Fruit fly (Drosophila melanogaster) whole organism, embryonic: Measurements from ENCODE around the gene slpr.

Source experiments
- Atf3 ChIP-seq: fragments of 200-800 bp; sonication (Bioruptor generic); optimal IDR thresholded peaks from 3 replicates; lab custom pipeline; 2016; ENCODE audit warnings: missing biosample characterization, missing genetic modification characterization
- Bgb ChIP-seq: fragments of 200-800 bp; sonication (Bioruptor generic); IDR thresholded peaks from 2 replicates; pipeline ENCODE4 v1.3.6; 2022; ENCODE audit warnings: missing biosample characterization, missing genetic modification characterization; ENCODE audit not compliant: partially characterized antibody
- Blimp-1 ChIP-seq: fragments of 200-800 bp; sonication (Bioruptor generic); optimal IDR thresholded peaks from 3 replicates; lab custom pipeline; 2018; ENCODE audit warnings: missing biosample characterization, missing genetic modification characterization, mild to moderate bottlenecking, moderate library complexity, missing genetic modification reagents
- CG10209 ChIP-seq: fragments of 200-800 bp; sonication (Bioruptor generic); optimal IDR thresholded peaks from 3 replicates; lab custom pipeline; 2017; ENCODE audit warnings: missing biosample characterization, mild to moderate bottlenecking, missing genetic modification characterization, missing genetic modification reagents
- CG10979 ChIP-seq: fragments of 200-800 bp; sonication (Bioruptor generic); optimal IDR thresholded peaks from 2 replicates; lab custom pipeline; 2018; ENCODE audit warnings: missing biosample characterization, mild to moderate bottlenecking, missing genetic modification characterization, moderate library complexity
- CG15269 ChIP-seq: fragments of 200-800 bp; sonication (Bioruptor generic); optimal IDR thresholded peaks from 2 replicates; lab custom pipeline; 2018; ENCODE audit warnings: missing biosample characterization, mild to moderate bottlenecking, missing genetic modification characterization, moderate library complexity
- CG15514 ChIP-seq: fragments of 200-800 bp; sonication (Bioruptor generic); optimal IDR thresholded peaks from 3 replicates; lab custom pipeline; 2017; ENCODE audit warnings: missing biosample characterization, missing genetic modification characterization, mild to moderate bottlenecking, moderate library complexity, missing genetic modification reagents
- CG16863 ChIP-seq: fragments of 200-800 bp; sonication (Bioruptor generic); optimal IDR thresholded peaks from 3 replicates; lab custom pipeline; 2016; ENCODE audit warnings: missing biosample characterization, missing genetic modification characterization
- CG17361 ChIP-seq: fragments of 200-800 bp; sonication (Bioruptor generic); IDR thresholded peaks from 3 replicates; pipeline ENCODE4 v1.3.6; 2022; ENCODE audit warnings: missing biosample characterization, missing genetic modification characterization
- CG17612 ChIP-seq: fragments of 200-800 bp; sonication (Bioruptor generic); IDR thresholded peaks from 2 replicates; pipeline ENCODE4 v1.3.6; 2022; ENCODE audit warnings: missing biosample characterization, missing genetic modification characterization
- CG1832 ChIP-seq: fragments of 200-800 bp; sonication (Bioruptor generic); optimal IDR thresholded peaks from 2 replicates; lab custom pipeline; 2017; ENCODE audit warnings: missing biosample characterization, mild to moderate bottlenecking, missing genetic modification characterization, inconsistent platforms
- CG2120 ChIP-seq: fragments of 200-800 bp; sonication (Bioruptor generic); optimal IDR thresholded peaks from 3 replicates; lab custom pipeline; 2016; ENCODE audit warnings: missing biosample characterization, missing genetic modification characterization
- CG30403 ChIP-seq: fragments of 200-800 bp; sonication (Bioruptor generic); optimal IDR thresholded peaks from 3 replicates; lab custom pipeline; 2016; ENCODE audit warnings: missing biosample characterization, missing genetic modification characterization
- CG32767 ChIP-seq: fragments of 200-800 bp; sonication (Bioruptor generic); IDR thresholded peaks from 2 replicates; pipeline ENCODE4 v1.3.6; 2022; ENCODE audit warnings: missing biosample characterization, missing genetic modification characterization
- CG3407 ChIP-seq: fragments of 200-800 bp; sonication (Bioruptor generic); optimal IDR thresholded peaks from 2 replicates; lab custom pipeline; 2018; ENCODE audit warnings: missing biosample characterization, mild to moderate bottlenecking, missing genetic modification characterization
- CG6813 ChIP-seq: fragments of 200-800 bp; sonication (Bioruptor generic); optimal IDR thresholded peaks from 2 replicates; lab custom pipeline; 2017; ENCODE audit warnings: missing biosample characterization, missing genetic modification characterization, mild to moderate bottlenecking, moderate library complexity, missing genetic modification reagents
- CG7786 ChIP-seq: fragments of 200-800 bp; sonication (Bioruptor generic); optimal IDR thresholded peaks from 2 replicates; lab custom pipeline; 2016; ENCODE audit warnings: missing biosample characterization, missing genetic modification characterization
- CG8478 ChIP-seq: fragments of >200 bp; optimal IDR thresholded peaks from 2 replicates; lab custom pipeline; 2018
- CG9437 ChIP-seq: fragments of 200-800 bp; sonication (Bioruptor generic); optimal IDR thresholded peaks from 2 replicates; lab custom pipeline; 2018; ENCODE audit warnings: missing biosample characterization, mild to moderate bottlenecking, missing genetic modification characterization
- CG9932 ChIP-seq: fragments of 200-800 bp; sonication (Bioruptor generic); IDR thresholded peaks from 2 replicates; pipeline ENCODE4 v1.3.6; 2022; ENCODE audit warnings: missing biosample characterization, missing genetic modification characterization
- D19B ChIP-seq: fragments of 200-800 bp; sonication (Bioruptor generic); optimal IDR thresholded peaks from 2 replicates; lab custom pipeline; 2017; ENCODE audit warnings: missing biosample characterization, mild to moderate bottlenecking, missing genetic modification characterization
- Dref ChIP-seq: fragments of 200-800 bp; sonication (Bioruptor generic); IDR thresholded peaks from 2 replicates; pipeline ENCODE4 v1.3.6; 2022; ENCODE audit warnings: missing biosample characterization, missing genetic modification characterization
- Eip74EF ChIP-seq, 2 experiments: fragments of 200-800 bp in 1 of 2; fragments of >200 bp in 1 of 2; sonication (Bioruptor generic) in 1 of 2; optimal IDR thresholded peaks; 2 replicates each; lab custom pipeline; 2017 to 2019; ENCODE audit warnings: missing biosample characterization in 2 of 2, missing genetic modification characterization in 2 of 2, mild to moderate bottlenecking in 1 of 2, moderate library complexity in 1 of 2
- Fer3 ChIP-seq: fragments of 200-800 bp; sonication (Bioruptor generic); optimal IDR thresholded peaks from 2 replicates; lab custom pipeline; 2018; ENCODE audit warnings: missing biosample characterization, mild to moderate bottlenecking, missing genetic modification characterization, moderate library complexity
- Hr51 ChIP-seq, 2 experiments: fragments of 200-800 bp; sonication (Bioruptor generic); optimal IDR thresholded peaks; 2 replicates in 1 of 2; 3 replicates in 1 of 2; lab custom pipeline; 2016 to 2018; ENCODE audit warnings: missing biosample characterization in 2 of 2, missing genetic modification characterization in 2 of 2, mild to moderate bottlenecking in 1 of 2, moderate library complexity in 1 of 2
- MESR4 ChIP-seq: fragments of 200-800 bp; sonication (Bioruptor generic); optimal IDR thresholded peaks from 2 replicates; lab custom pipeline; 2018; ENCODE audit warnings: missing biosample characterization, mild to moderate bottlenecking, missing genetic modification characterization, moderate library complexity
- Mad ChIP-seq: fragments of 200-800 bp; sonication (Bioruptor generic); optimal IDR thresholded peaks from 2 replicates; lab custom pipeline; 2016; ENCODE audit warnings: missing biosample characterization, missing genetic modification characterization
- Mrtf ChIP-seq: fragments of 200-800 bp; sonication (Bioruptor generic); IDR thresholded peaks from 3 replicates; pipeline ENCODE4 v1.3.6; 2022; ENCODE audit warnings: missing biosample characterization, missing genetic modification characterization
- NFAT ChIP-seq: fragments of 200-800 bp; sonication (Bioruptor generic); IDR thresholded peaks from 2 replicates; pipeline ENCODE4 v1.3.6; 2022; ENCODE audit warnings: missing biosample characterization, missing genetic modification characterization
- NfI ChIP-seq: fragments of 200-800 bp; sonication (Bioruptor generic); optimal IDR thresholded peaks from 3 replicates; lab custom pipeline; 2018; ENCODE audit warnings: missing biosample characterization, mild to moderate bottlenecking, missing genetic modification characterization, moderate library complexity
- Ptx1 ChIP-seq: fragments of 200-800 bp; sonication (Bioruptor generic); IDR thresholded peaks from 2 replicates; pipeline ENCODE4 v1.3.6; 2022; ENCODE audit warnings: missing biosample characterization, missing genetic modification characterization
- Ravus ChIP-seq: fragments of 200-800 bp; sonication (Bioruptor generic); IDR thresholded peaks from 2 replicates; pipeline ENCODE4 v1.3.6; 2022; ENCODE audit warnings: missing biosample characterization, missing genetic modification characterization
- Rfx ChIP-seq: fragments of 200-800 bp; sonication (Bioruptor generic); IDR thresholded peaks from 2 replicates; pipeline ENCODE4 v1.3.6; 2022; ENCODE audit warnings: missing biosample characterization, missing genetic modification characterization
- Sox102F ChIP-seq: fragments of 200-800 bp; sonication (Bioruptor generic); optimal IDR thresholded peaks from 2 replicates; lab custom pipeline; 2018; ENCODE audit warnings: missing biosample characterization, mild to moderate bottlenecking, missing genetic modification characterization, moderate library complexity
- Sry-β ChIP-seq: fragments of 200-800 bp; sonication (Bioruptor generic); optimal IDR thresholded peaks from 2 replicates; lab custom pipeline; 2018; ENCODE audit warnings: missing biosample characterization, mild to moderate bottlenecking, missing genetic modification characterization, moderate library complexity
- Trl ChIP-seq, 3 experiments: fragments of >200 bp in 2 of 3; fragments of 200-800 bp in 1 of 3; sonication (Bioruptor generic) in 1 of 3; optimal IDR thresholded peaks; 2 replicates in 1 of 3; 3 replicates in 2 of 3; lab custom pipeline; 2016 to 2017; ENCODE audit warnings: missing biosample characterization in 1 of 3, missing genetic modification characterization in 1 of 3
- Usf ChIP-seq: fragments of 200-800 bp; sonication (Bioruptor generic); optimal IDR thresholded peaks from 2 replicates; lab custom pipeline; 2017; ENCODE audit warnings: missing genotype, missing biosample characterization, missing genetic modification characterization
- bab2 ChIP-seq: fragments of 200-800 bp; sonication (Bioruptor generic); optimal IDR thresholded peaks from 2 replicates; lab custom pipeline; 2016; ENCODE audit warnings: missing biosample characterization, missing genetic modification characterization
- cg ChIP-seq: fragments of 200-800 bp; sonication (Bioruptor generic); optimal IDR thresholded peaks from 3 replicates; lab custom pipeline; 2019; ENCODE audit warnings: missing biosample characterization, mild to moderate bottlenecking, missing genetic modification characterization, moderate library complexity
- chn ChIP-seq: fragments of 200-800 bp; sonication (Bioruptor generic); optimal IDR thresholded peaks from 2 replicates; lab custom pipeline; 2016; ENCODE audit warnings: missing biosample characterization, missing genetic modification characterization
- ci ChIP-seq: fragments of 200-800 bp; sonication (Bioruptor generic); IDR thresholded peaks from 3 replicates; pipeline ENCODE4 v1.3.6; 2022; ENCODE audit warnings: missing biosample characterization, missing genetic modification characterization
- kah ChIP-seq: fragments of 200-800 bp; sonication (Bioruptor generic); optimal IDR thresholded peaks from 2 replicates; lab custom pipeline; 2018; ENCODE audit warnings: missing biosample characterization, mild to moderate bottlenecking, missing genetic modification characterization
- lilli ChIP-seq: fragments of 200-800 bp; sonication (Bioruptor generic); optimal IDR thresholded peaks from 3 replicates; lab custom pipeline; 2016; ENCODE audit warnings: missing biosample characterization, missing genetic modification characterization
- pfk ChIP-seq: fragments of 200-800 bp; sonication (Bioruptor generic); optimal IDR thresholded peaks from 2 replicates; lab custom pipeline; 2018; ENCODE audit warnings: missing biosample characterization, mild to moderate bottlenecking, missing genetic modification characterization, moderate library complexity
- phol ChIP-seq: fragments of 200-800 bp; sonication (Bioruptor generic); optimal IDR thresholded peaks from 3 replicates; lab custom pipeline; 2018; ENCODE audit warnings: missing biosample characterization, mild to moderate bottlenecking, missing genetic modification characterization, moderate library complexity
- pros ChIP-seq: fragments of 200-800 bp; sonication (Bioruptor generic); optimal IDR thresholded peaks from 3 replicates; lab custom pipeline; 2019; ENCODE audit warnings: missing biosample characterization, mild to moderate bottlenecking, missing genetic modification characterization, moderate library complexity
- sens ChIP-seq: fragments of 200-800 bp; sonication (Bioruptor generic); peaks from one replicate; lab custom pipeline; 2016; ENCODE audit warnings: missing biosample characterization, missing genetic modification characterization
- unc-4 ChIP-seq: fragments of 200-800 bp; sonication (Bioruptor generic); IDR thresholded peaks from 2 replicates; pipeline ENCODE4 v1.3.6; 2022; ENCODE audit warnings: missing biosample characterization, missing genetic modification characterization; ENCODE audit not compliant: partially characterized antibody

Gene slpr

dm6 chrX:8141353-8142066 lies 35.5 kb downstream of the slpr start (continued):
- no peak for TF ChIP-seq Fer3 (tag; lab: Kevin White, UChicago)
- no peak for TF ChIP-seq CG3407 (GFP tag; lab: Kevin White, UChicago)
- TF ChIP-seq Sox102F (GFP tag; lab: Kevin White, UChicago), result peak; percentile 11
- TF ChIP-seq pfk (GFP tag; lab: Kevin White, UChicago), result peak; percentile 13
- TF ChIP-seq CG30403 (GFP tag; lab: Kevin White, UChicago), result peak; percentile 9
- peak; percentile 35; the same call in 1 of the 2 replicates for TF ChIP-seq NFAT (GFP tag; lab: Robert Waterston, UW)
- peak; percentile 36 for TF ChIP-seq CG7786 (GFP tag; lab: Kevin White, UChicago)
- TF ChIP-seq Hr51 (GFP tag; optimal IDR thresholded peaks at IDR 0.05; lab: Kevin White, UChicago), result peak; percentile 23 to 37
- TF ChIP-seq chn (GFP tag; lab: Kevin White, UChicago), result peak; percentile 27
- no peak for TF ChIP-seq D19B (GFP tag; lab: Kevin White, UChicago)
- peak; percentile 6 for TF ChIP-seq CG6813 (GFP tag; lab: Kevin White, UChicago)
- peak; percentile 91 for TF ChIP-seq CG1832 (GFP tag; lab: Kevin White, UChicago)
- TF ChIP-seq Trl (optimal IDR thresholded peaks at IDR 0.05; lab: Kevin White, UChicago), result no peak
- TF ChIP-seq Trl (GFP tag; optimal IDR thresholded peaks at IDR 0.05; lab: Kevin White, UChicago), result peak; percentile 4
- no peak for TF ChIP-seq Sry-β (GFP tag; lab: Kevin White, UChicago)
- TF ChIP-seq phol (tag; lab: Kevin White, UChicago), result no peak
- TF ChIP-seq CG17612 (GFP tag; lab: Robert Waterston, UW), result peak; percentile 27; the same call in 1 of the 2 replicates
- TF ChIP-seq Rfx (GFP tag; lab: Robert Waterston, UW), result peak; percentile 45; the same call in 1 of the 2 replicates
- TF ChIP-seq Eip74EF (GFP tag; optimal IDR thresholded peaks at IDR 0.05; lab: Kevin White, UChicago), result no peak
- no peak for TF ChIP-seq Atf3 (GFP tag; lab: Kevin White, UChicago)
- TF ChIP-seq CG10979 (tag; lab: Kevin White, UChicago), result peak; percentile 3
- no peak for TF ChIP-seq Mrtf (GFP tag; lab: Robert Waterston, UW)
- TF ChIP-seq Ravus (GFP tag; lab: Robert Waterston, UW), result no peak
- TF ChIP-seq unc-4 (GFP tag; lab: Robert Waterston, UW), result 0 out of 2 replicates have a peak, but pooled peaks have one; percentile 8
- peak; percentile 90 for TF ChIP-seq CG2120 (GFP tag; lab: Kevin White, UChicago)
- no peak for TF ChIP-seq Usf (GFP tag; lab: Kevin White, UChicago)
- peak; percentile 67 for TF ChIP-seq lilli (GFP tag; lab: Kevin White, UChicago)
- TF ChIP-seq CG16863 (GFP tag; lab: Kevin White, UChicago), result peak; percentile 22
- peak; percentile 99 for TF ChIP-seq cg (GFP tag; lab: Kevin White, UChicago)
- no peak for TF ChIP-seq CG9437 (GFP tag; lab: Kevin White, UChicago)
- peak; percentile 31; the same call in 1 of the 3 replicates for TF ChIP-seq CG17361
- peak; percentile 69 for TF ChIP-seq MESR4 (GFP tag; lab: Kevin White, UChicago)
- TF ChIP-seq ci (GFP tag; lab: Robert Waterston, UW), result 0 out of 3 replicates have a peak, but pooled peaks have one; percentile 48
- peak; percentile 22 for TF ChIP-seq CG10209 (GFP tag; lab: Kevin White, UChicago)
- TF ChIP-seq Dref (GFP tag; lab: Robert Waterston, UW), result peak; percentile 10; the same call in 1 of the 2 replicates
- peak; percentile 3 for TF ChIP-seq CG15269 (tag; lab: Kevin White, UChicago)
- peak; percentile 83 for TF ChIP-seq CG32767 (GFP tag; lab: Robert Waterston, UW)
- TF ChIP-seq Blimp-1, result no peak
- peak; percentile 19 for TF ChIP-seq CG15514 (GFP tag; lab: Kevin White, UChicago)
- peak; percentile 9 for TF ChIP-seq kah (GFP tag; lab: Kevin White, UChicago)
- TF ChIP-seq Ptx1 (GFP tag; lab: Robert Waterston, UW), result no peak
- peak; percentile 5 for TF ChIP-seq bab2 (GFP tag; lab: Kevin White, UChicago)
- TF ChIP-seq sens (GFP tag; lab: Kevin White, UChicago), result peak; percentile 92
- TF ChIP-seq pros (GFP tag; lab: Kevin White, UChicago), result peak; percentile 66
- no peak for TF ChIP-seq NfI (GFP tag; lab: Kevin White, UChicago)
- TF ChIP-seq Mad (GFP tag; lab: Kevin White, UChicago), result peak; percentile 19
- peak; percentile 84 for TF ChIP-seq CG8478 (lab: Kevin White, UChicago)
- peak; percentile 35; the same call in 1 of the 2 replicates for TF ChIP-seq Bgb (GFP tag; lab: Robert Waterston, UW)
- peak; percentile 37; the same call in 1 of the 2 replicates for TF ChIP-seq CG9932 (GFP tag; lab: Robert Waterston, UW)
